Fruit fly (Drosophila melanogaster) S2 (cell line): ENCODE measurements around the gene ct.
A peak's percentile ranks its signal among the peaks of the same experiment; 100 is the strongest.

Source experiments
- CG8478 ChIP-seq: fragments of >200 bp; optimal IDR thresholded peaks from 2 replicates; lab custom pipeline; 2018
- CTCF ChIP-seq, 2 experiments: fragments of >200 bp; optimal IDR thresholded peaks; 2 replicates each; lab custom pipeline; 2018

DNA sequence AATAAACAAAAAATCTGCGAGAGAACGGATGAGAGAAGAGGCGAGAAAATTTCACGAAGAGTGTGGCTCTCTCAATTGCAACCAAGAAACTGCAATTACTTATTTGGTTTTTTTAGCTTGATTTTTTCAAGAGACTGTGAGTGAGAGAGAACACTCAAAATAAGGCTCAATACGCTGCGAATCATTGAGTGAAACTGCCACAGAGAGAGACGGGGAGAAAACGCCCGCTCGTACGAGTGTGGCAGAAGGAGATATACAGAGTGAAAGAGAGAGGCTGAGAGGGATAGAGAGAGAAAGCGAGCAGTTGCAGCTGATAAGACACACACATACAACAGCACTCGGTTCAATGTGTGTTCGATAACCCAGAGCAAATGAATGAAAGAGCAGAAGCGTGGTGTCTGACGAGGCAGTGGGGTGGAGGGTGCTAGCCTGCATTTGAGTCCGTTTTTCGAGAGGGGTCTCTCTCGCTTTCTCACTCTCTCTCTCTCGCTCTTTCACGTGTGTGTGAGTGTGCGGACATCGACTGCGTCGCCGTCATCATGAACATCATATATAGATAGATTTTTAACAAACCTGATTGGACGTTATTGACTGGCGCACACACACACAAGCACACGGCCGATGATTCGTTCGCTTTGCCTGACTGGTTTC is 18.7 kb downstream of the ct start:
- TF ChIP-seq CG8478 (lab: Kevin White, UChicago) (peak; percentile 42), CTCF (optimal IDR thresholded peaks at IDR 0.05; lab: Kevin White, UChicago) (peak in 1 of 2 experiments; percentile 45)
